Fruit fly (Drosophila melanogaster) whole organism, embryonic: ENCODE measurements around the gene Cul5.

Experiments used
- Atf-2 ChIP-seq: fragments of 200-800 bp; sonication (Bioruptor generic); optimal IDR thresholded peaks from 2 replicates; lab custom pipeline; 2016; ENCODE audit warnings: missing biosample characterization, missing genetic modification characterization
- Atf6 ChIP-seq: fragments of 200-800 bp; sonication (Bioruptor generic); IDR thresholded peaks from 2 replicates; pipeline ENCODE4 v1.3.6; 2022; ENCODE audit warnings: missing biosample characterization, missing genetic modification characterization
- BEAF-32 ChIP-seq: fragments of 200-800 bp; sonication (Bioruptor generic); optimal IDR thresholded peaks from 3 replicates; lab custom pipeline; 2017; ENCODE audit warnings: missing biosample characterization, missing genetic modification characterization, mild to moderate bottlenecking, moderate library complexity, missing genetic modification reagents
- BtbVII ChIP-seq: fragments of 200-800 bp; sonication (Bioruptor generic); optimal IDR thresholded peaks from 3 replicates; lab custom pipeline; 2017; ENCODE audit warnings: missing biosample characterization, mild to moderate bottlenecking, missing genetic modification characterization
- CG10543 ChIP-seq: fragments of 200-800 bp; sonication (Bioruptor generic); optimal IDR thresholded peaks from 3 replicates; lab custom pipeline; 2017; ENCODE audit warnings: missing biosample characterization, mild to moderate bottlenecking, missing genetic modification characterization, moderate library complexity
- CG11085 ChIP-seq: fragments of 200-800 bp; sonication (Bioruptor generic); IDR thresholded peaks from 2 replicates; pipeline ENCODE4 v1.3.6; 2022; ENCODE audit warnings: missing biosample characterization, missing genetic modification characterization
- CG12071 ChIP-seq: fragments of 200-800 bp; sonication (Bioruptor generic); optimal IDR thresholded peaks from 3 replicates; lab custom pipeline; 2018; ENCODE audit warnings: missing biosample characterization, mild to moderate bottlenecking, missing genetic modification characterization
- CG12299 ChIP-seq: fragments of 200-800 bp; sonication (Bioruptor generic); optimal IDR thresholded peaks from 2 replicates; lab custom pipeline; 2018; ENCODE audit warnings: missing biosample characterization, mild to moderate bottlenecking, missing genetic modification characterization
- CG1233 ChIP-seq: fragments of 200-800 bp; sonication (Bioruptor generic); optimal IDR thresholded peaks from 4 replicates; lab custom pipeline; 2018; ENCODE audit warnings: missing biosample characterization, mild to moderate bottlenecking, missing genetic modification characterization
- CG12391 ChIP-seq: fragments of 200-800 bp; sonication (Bioruptor generic); optimal IDR thresholded peaks from 3 replicates; lab custom pipeline; 2018; ENCODE audit warnings: missing biosample characterization, mild to moderate bottlenecking, missing genetic modification characterization, moderate library complexity
- CG12769 ChIP-seq: fragments of 200-800 bp; sonication (Bioruptor generic); optimal IDR thresholded peaks from 2 replicates; lab custom pipeline; 2019; ENCODE audit warnings: missing biosample characterization, mild to moderate bottlenecking, missing genetic modification characterization, moderate library complexity
- CG12942 ChIP-seq: fragments of 200-800 bp; sonication (Bioruptor generic); optimal IDR thresholded peaks from 3 replicates; lab custom pipeline; 2016; ENCODE audit warnings: missing biosample characterization, missing genetic modification characterization
- CG13296 ChIP-seq: fragments of 200-800 bp; sonication (Bioruptor generic); optimal IDR thresholded peaks from 3 replicates; lab custom pipeline; 2018; ENCODE audit warnings: missing biosample characterization, mild to moderate bottlenecking, missing genetic modification characterization
- CG15514 ChIP-seq: fragments of 200-800 bp; sonication (Bioruptor generic); optimal IDR thresholded peaks from 3 replicates; lab custom pipeline; 2017; ENCODE audit warnings: missing biosample characterization, missing genetic modification characterization, mild to moderate bottlenecking, moderate library complexity, missing genetic modification reagents
- CG15601 ChIP-seq: fragments of 200-800 bp; sonication (Bioruptor generic); optimal IDR thresholded peaks from 3 replicates; lab custom pipeline; 2019; ENCODE audit warnings: missing biosample characterization, mild to moderate bottlenecking, missing genetic modification characterization, moderate library complexity
- CG1647 ChIP-seq: fragments of 200-800 bp; sonication (Bioruptor generic); optimal IDR thresholded peaks from 3 replicates; lab custom pipeline; 2016; ENCODE audit warnings: missing biosample characterization, missing genetic modification characterization
- CG18619 ChIP-seq: fragments of 200-800 bp; sonication (Bioruptor generic); optimal IDR thresholded peaks from 3 replicates; lab custom pipeline; 2017; ENCODE audit warnings: missing biosample characterization, mild to moderate bottlenecking, missing genetic modification characterization
- CG2120 ChIP-seq: fragments of 200-800 bp; sonication (Bioruptor generic); optimal IDR thresholded peaks from 3 replicates; lab custom pipeline; 2016; ENCODE audit warnings: missing biosample characterization, missing genetic modification characterization
- CG2199 ChIP-seq: fragments of 200-800 bp; sonication (Bioruptor generic); IDR thresholded peaks from 3 replicates; pipeline ENCODE4 v1.3.6; 2022; ENCODE audit warnings: missing biosample characterization, missing genetic modification characterization
- CG32767 ChIP-seq: fragments of 200-800 bp; sonication (Bioruptor generic); IDR thresholded peaks from 2 replicates; pipeline ENCODE4 v1.3.6; 2022; ENCODE audit warnings: missing biosample characterization, missing genetic modification characterization
- CG34224 ChIP-seq: fragments of 200-800 bp; sonication (Bioruptor generic); IDR thresholded peaks from 3 replicates; pipeline ENCODE4 v1.3.6; 2022; ENCODE audit warnings: missing biosample characterization, missing genetic modification characterization; ENCODE audit not compliant: partially characterized antibody
- CG34376 ChIP-seq: fragments of 200-800 bp; sonication (Bioruptor generic); optimal IDR thresholded peaks from 2 replicates; lab custom pipeline; 2018; ENCODE audit warnings: missing biosample characterization, mild to moderate bottlenecking, missing genetic modification characterization
- CG6813 ChIP-seq: fragments of 200-800 bp; sonication (Bioruptor generic); optimal IDR thresholded peaks from 2 replicates; lab custom pipeline; 2017; ENCODE audit warnings: missing biosample characterization, missing genetic modification characterization, mild to moderate bottlenecking, moderate library complexity, missing genetic modification reagents
- CG6854 ChIP-seq: fragments of 200-800 bp; sonication (Bioruptor generic); optimal IDR thresholded peaks from 3 replicates; lab custom pipeline; 2017; ENCODE audit warnings: missing biosample characterization, mild to moderate bottlenecking, missing genetic modification characterization
- CG7987 ChIP-seq: fragments of 200-800 bp; sonication (Bioruptor generic); optimal IDR thresholded peaks from 2 replicates; lab custom pipeline; 2018; ENCODE audit warnings: missing biosample characterization, mild to moderate bottlenecking, missing genetic modification characterization, moderate library complexity
- CG8290 ChIP-seq, 3 experiments: fragments of 200-800 bp; sonication (Bioruptor generic); optimal IDR thresholded peaks; 2 replicates each; lab custom pipeline; 2016 to 2019; ENCODE audit warnings: missing biosample characterization in 3 of 3, missing genetic modification characterization in 3 of 3, mild to moderate bottlenecking in 2 of 3, moderate library complexity in 1 of 3
- Dref ChIP-seq: fragments of 200-800 bp; sonication (Bioruptor generic); IDR thresholded peaks from 2 replicates; pipeline ENCODE4 v1.3.6; 2022; ENCODE audit warnings: missing biosample characterization, missing genetic modification characterization
- MTF-1 ChIP-seq: fragments of 200-800 bp; sonication (Bioruptor generic); optimal IDR thresholded peaks from 2 replicates; lab custom pipeline; 2018; ENCODE audit warnings: missing biosample characterization, mild to moderate bottlenecking, missing genetic modification characterization, borderline replicate concordance
- Med ChIP-seq: fragments of 200-800 bp; sonication (Bioruptor generic); peaks from one replicate; lab custom pipeline; 2016; ENCODE audit warnings: missing biosample characterization, missing genetic modification characterization, mild to moderate bottlenecking, inconsistent platforms, moderate library complexity
- Pdp1 ChIP-seq, 2 experiments: fragments of 200-800 bp; sonication (Bioruptor generic); optimal IDR thresholded peaks; 3 replicates each; lab custom pipeline; 2016; ENCODE audit warnings: missing biosample characterization in 2 of 2, missing genetic modification characterization in 2 of 2, mild to moderate bottlenecking in 1 of 2, moderate library complexity in 1 of 2
- Ptx1 ChIP-seq: fragments of 200-800 bp; sonication (Bioruptor generic); IDR thresholded peaks from 2 replicates; pipeline ENCODE4 v1.3.6; 2022; ENCODE audit warnings: missing biosample characterization, missing genetic modification characterization
- Sox100B ChIP-seq: fragments of 200-800 bp; sonication (Bioruptor generic); optimal IDR thresholded peaks from 3 replicates; lab custom pipeline; 2018; ENCODE audit warnings: missing biosample characterization, mild to moderate bottlenecking, missing genetic modification characterization
- bab2 ChIP-seq: fragments of 200-800 bp; sonication (Bioruptor generic); optimal IDR thresholded peaks from 2 replicates; lab custom pipeline; 2016; ENCODE audit warnings: missing biosample characterization, missing genetic modification characterization
- caup ChIP-seq: fragments of 200-800 bp; sonication (Bioruptor generic); optimal IDR thresholded peaks from 3 replicates; lab custom pipeline; 2017; ENCODE audit warnings: missing biosample characterization, mild to moderate bottlenecking, missing genetic modification characterization, moderate library complexity; ENCODE audit not compliant: severe bottlenecking
- exex ChIP-seq: fragments of 200-800 bp; sonication (Bioruptor generic); optimal IDR thresholded peaks from 4 replicates; lab custom pipeline; 2018; ENCODE audit warnings: missing biosample characterization, mild to moderate bottlenecking, missing genetic modification characterization, moderate library complexity
- grn ChIP-seq: fragments of 200-800 bp; sonication (Bioruptor generic); optimal IDR thresholded peaks from 3 replicates; lab custom pipeline; 2017; ENCODE audit warnings: missing biosample characterization, missing genetic modification characterization
- hkb ChIP-seq, 2 experiments: fragments of 200-800 bp in 1 of 2; fragments of >200 bp in 1 of 2; sonication (Bioruptor generic) in 1 of 2; IDR thresholded peaks in 1 of 2; optimal IDR thresholded peaks in 1 of 2; 2 replicates each; pipeline versions ENCODE4 v1.3.6 to Lab custom; 2017 to 2022; ENCODE audit warnings: missing biosample characterization in 1 of 2, missing genetic modification characterization in 1 of 2
- lab ChIP-seq: fragments of 200-800 bp; sonication (Bioruptor generic); optimal IDR thresholded peaks from 3 replicates; lab custom pipeline; 2017; ENCODE audit warnings: missing biosample characterization, missing genetic modification characterization, mild to moderate bottlenecking, moderate library complexity, missing genetic modification reagents
- mirr ChIP-seq: fragments of 200-800 bp; sonication (Bioruptor generic); optimal IDR thresholded peaks from 3 replicates; lab custom pipeline; 2018; ENCODE audit warnings: missing biosample characterization, mild to moderate bottlenecking, missing genetic modification characterization
- nerfin-1 ChIP-seq: fragments of 200-800 bp; sonication (Bioruptor generic); optimal IDR thresholded peaks from 3 replicates; lab custom pipeline; 2019; ENCODE audit warnings: missing biosample characterization, mild to moderate bottlenecking, missing genetic modification characterization, moderate library complexity
- oc ChIP-seq: fragments of 200-800 bp; sonication (Bioruptor generic); optimal IDR thresholded peaks from 2 replicates; lab custom pipeline; 2018; ENCODE audit warnings: missing biosample characterization, mild to moderate bottlenecking, missing genetic modification characterization, moderate library complexity
- pb ChIP-seq: fragments of 200-800 bp; sonication (Bioruptor generic); optimal IDR thresholded peaks from 3 replicates; lab custom pipeline; 2016; ENCODE audit warnings: missing biosample characterization, missing genetic modification characterization
- sd ChIP-seq: fragments of 200-800 bp; sonication (Bioruptor generic); optimal IDR thresholded peaks from 3 replicates; lab custom pipeline; 2018; ENCODE audit warnings: missing biosample characterization, mild to moderate bottlenecking, missing genetic modification characterization, moderate library complexity
- sens ChIP-seq: fragments of 200-800 bp; sonication (Bioruptor generic); peaks from one replicate; lab custom pipeline; 2016; ENCODE audit warnings: missing biosample characterization, missing genetic modification characterization
- so ChIP-seq: fragments of 200-800 bp; sonication (Bioruptor generic); IDR thresholded peaks from 3 replicates; pipeline ENCODE4 v1.3.6; 2022; ENCODE audit warnings: missing biosample characterization, missing genetic modification characterization
- sug ChIP-seq: fragments of 200-800 bp; optimal IDR thresholded peaks from 2 replicates; lab custom pipeline; 2019; ENCODE audit warnings: missing biosample characterization, mild to moderate bottlenecking, missing genetic modification characterization, moderate library complexity
- wek ChIP-seq: fragments of 200-800 bp; sonication (Bioruptor generic); optimal IDR thresholded peaks from 3 replicates; lab custom pipeline; 2018; ENCODE audit warnings: missing biosample characterization, mild to moderate bottlenecking, missing genetic modification characterization, moderate library complexity

Gene Cul5

dm6 chr3R:29067091-29067490 is 4.3 kb upstream of the Cul5 start:
- no peak for TF ChIP-seq sug (tag; lab: Kevin White, UChicago)
- TF ChIP-seq CG18619 (GFP tag; lab: Kevin White, UChicago): no peak
- TF ChIP-seq CG12391 (tag; lab: Kevin White, UChicago): no peak
- TF ChIP-seq Pdp1 (GFP tag; optimal IDR thresholded peaks at IDR 0.05; lab: Kevin White, UChicago): no peak
- no peak for TF ChIP-seq CG10543 (GFP tag; lab: Kevin White, UChicago)
- TF ChIP-seq sens: peak; percentile 39

- TF ChIP-seq sd (tag; lab: Kevin White, UChicago) (peak; percentile 21), oc (tag; lab: Kevin White, UChicago) (no peak), CG1233 (peak; percentile 27), caup (GFP tag; lab: Kevin White, UChicago) (peak; percentile 9), nerfin-1 (tag; lab: Kevin White, UChicago) (no peak), CG12942 (GFP tag; lab: Kevin White, UChicago) (no peak), CG15601 (tag; lab: Kevin White, UChicago) (peak; percentile 13), Dref (no peak), CG12769 (tag; lab: Kevin White, UChicago) (no peak), sens (peak; percentile 69), mirr (GFP tag; lab: Kevin White, UChicago) (peak; percentile 39), MTF-1 (GFP tag; lab: Kevin White, UChicago) (peak; percentile 22), CG2199 (GFP tag; lab: Robert Waterston, UW) (0 out of 3 replicates have a peak, but pooled peaks have one; percentile 14), CG34376 (GFP tag; lab: Kevin White, UChicago) (peak; percentile 4), Ptx1 (GFP tag; lab: Robert Waterston, UW) (no peak), grn (peak; percentile 49), Atf-2 (no peak), BEAF-32 (GFP tag; lab: Kevin White, UChicago) (peak; percentile 10), CG32767 (GFP tag; lab: Robert Waterston, UW) (no peak), lab (GFP tag; lab: Kevin White, UChicago) (peak; percentile 60), BtbVII (GFP tag; lab: Kevin White, UChicago) (peak; percentile 22), CG12299 (no peak), pb (GFP tag; lab: Kevin White, UChicago) (no peak), CG2120 (GFP tag; lab: Kevin White, UChicago) (no peak), Med (GFP tag; lab: Kevin White, UChicago) (peak; percentile 81), CG12071 (GFP tag; lab: Kevin White, UChicago) (peak; percentile 47), wek (peak; percentile 61), bab2 (GFP tag; lab: Kevin White, UChicago) (no peak), CG15514 (GFP tag; lab: Kevin White, UChicago) (peak; percentile 11), CG6813 (GFP tag; lab: Kevin White, UChicago) (peak; percentile 32), exex (tag; lab: Kevin White, UChicago) (peak; percentile 24), Sox100B (GFP tag; lab: Kevin White, UChicago) (peak; percentile 24), so (GFP tag; lab: Robert Waterston, UW) (peak; percentile 47; the same call in 1 of the 3 replicates), Atf6 (GFP tag; lab: Robert Waterston, UW) (peak; percentile 17; the same call in 1 of the 2 replicates), CG34224 (GFP tag; lab: Robert Waterston, UW) (no peak), CG1647 (no peak), CG13296 (peak; percentile 15), CG7987 (GFP tag; lab: Kevin White, UChicago) (peak; percentile 53), CG6854 (GFP tag; lab: Kevin White, UChicago) (peak; percentile 15), hkb (optimal IDR thresholded peaks at IDR 0.05; lab: Kevin White, UChicago) (no peak), hkb (GFP tag; IDR thresholded peaks at IDR 0.05; lab: Robert Waterston, UW) (0 out of 2 replicates have a peak, but pooled peaks have one; percentile 23), CG11085 (GFP tag; lab: Robert Waterston, UW) (no peak), CG8290 (GFP tag; optimal IDR thresholded peaks at IDR 0.05; lab: Kevin White, UChicago) (no peak), CG8290 (tag; optimal IDR thresholded peaks at IDR 0.05; lab: Kevin White, UChicago) (peak in 1 of 2 experiments; percentile 45)
Measured at dm6 chr3R:29066285-29066684, 3.5 kb upstream of the Cul5 start.
